Fruit fly (Drosophila melanogaster) whole organism, embryonic: ENCODE results near the gene spo.

ENCODE experiments used
- Ada2b ChIP-seq: fragments of 200-800 bp; sonication (Bioruptor generic); IDR thresholded peaks from 2 replicates; pipeline ENCODE4 v1.3.6; 2022; ENCODE audit warnings: missing biosample characterization, missing genetic modification characterization
- Aef1 ChIP-seq: fragments of 200-800 bp; sonication (Bioruptor generic); IDR thresholded peaks from 3 replicates; pipeline ENCODE4 v1.3.6; 2022; ENCODE audit warnings: missing biosample characterization, missing genetic modification characterization
- Blimp-1 ChIP-seq: fragments of 200-800 bp; sonication (Bioruptor generic); optimal IDR thresholded peaks from 3 replicates; lab custom pipeline; 2018; ENCODE audit warnings: missing biosample characterization, missing genetic modification characterization, mild to moderate bottlenecking, moderate library complexity, missing genetic modification reagents
- BtbVII ChIP-seq: fragments of 200-800 bp; sonication (Bioruptor generic); optimal IDR thresholded peaks from 3 replicates; lab custom pipeline; 2017; ENCODE audit warnings: missing biosample characterization, mild to moderate bottlenecking, missing genetic modification characterization
- C15 ChIP-seq: fragments of 200-800 bp; sonication (Bioruptor generic); IDR thresholded peaks from 3 replicates; pipeline ENCODE4 v1.3.6; 2022; ENCODE audit warnings: missing biosample characterization, missing genetic modification characterization
- CG1024 ChIP-seq: fragments of 200-800 bp; sonication (Bioruptor generic); IDR thresholded peaks from 2 replicates; pipeline ENCODE4 v1.3.6; 2022; ENCODE audit warnings: missing biosample characterization, missing genetic modification characterization
- CG10462 ChIP-seq: fragments of 200-800 bp; sonication (Bioruptor generic); optimal IDR thresholded peaks from 2 replicates; lab custom pipeline; 2016; ENCODE audit warnings: missing biosample characterization, missing genetic modification characterization
- CG10565 ChIP-seq: fragments of 200-800 bp; sonication (Bioruptor generic); optimal IDR thresholded peaks from 3 replicates; lab custom pipeline; 2016; ENCODE audit warnings: missing biosample characterization, mild to moderate bottlenecking, missing genetic modification characterization
- CG11504 ChIP-seq: fragments of 200-800 bp; sonication (Bioruptor generic); optimal IDR thresholded peaks from 3 replicates; lab custom pipeline; 2019; ENCODE audit warnings: missing biosample characterization, mild to moderate bottlenecking, missing genetic modification characterization, moderate library complexity
- CG13296 ChIP-seq: fragments of 200-800 bp; sonication (Bioruptor generic); optimal IDR thresholded peaks from 3 replicates; lab custom pipeline; 2018; ENCODE audit warnings: missing biosample characterization, mild to moderate bottlenecking, missing genetic modification characterization
- CG13424 ChIP-seq: fragments of 200-800 bp; sonication (Bioruptor generic); optimal IDR thresholded peaks from 2 replicates; lab custom pipeline; 2019; ENCODE audit warnings: missing biosample characterization, mild to moderate bottlenecking, missing genetic modification characterization, moderate library complexity
- CG15514 ChIP-seq: fragments of 200-800 bp; sonication (Bioruptor generic); optimal IDR thresholded peaks from 3 replicates; lab custom pipeline; 2017; ENCODE audit warnings: missing biosample characterization, missing genetic modification characterization, mild to moderate bottlenecking, moderate library complexity, missing genetic modification reagents
- CG33213 ChIP-seq: fragments of 200-800 bp; sonication (Bioruptor generic); optimal IDR thresholded peaks from 3 replicates; lab custom pipeline; 2016; ENCODE audit warnings: missing biosample characterization, missing genetic modification characterization
- CG33557 ChIP-seq: fragments of 200-800 bp; sonication (Bioruptor generic); optimal IDR thresholded peaks from 2 replicates; lab custom pipeline; 2019; ENCODE audit warnings: missing biosample characterization, mild to moderate bottlenecking, missing genetic modification characterization, moderate library complexity
- CG4328 ChIP-seq: fragments of 200-800 bp; sonication (Bioruptor generic); optimal IDR thresholded peaks from 3 replicates; lab custom pipeline; 2017; ENCODE audit warnings: missing biosample characterization, missing genetic modification reagents, missing genetic modification characterization
- CG4730 ChIP-seq: fragments of 200-800 bp; sonication (Bioruptor generic); IDR thresholded peaks from 2 replicates; pipeline ENCODE4 v1.3.6; 2022; ENCODE audit warnings: missing biosample characterization, missing genetic modification characterization
- CG6813 ChIP-seq: fragments of 200-800 bp; sonication (Bioruptor generic); optimal IDR thresholded peaks from 2 replicates; lab custom pipeline; 2017; ENCODE audit warnings: missing biosample characterization, missing genetic modification characterization, mild to moderate bottlenecking, moderate library complexity, missing genetic modification reagents
- CG7357 ChIP-seq: fragments of 200-800 bp; sonication (Bioruptor generic); IDR thresholded peaks from 3 replicates; pipeline ENCODE4 v1.3.6; 2022; ENCODE audit warnings: missing biosample characterization, missing genetic modification characterization
- CG7928 ChIP-seq: fragments of 200-800 bp; sonication (Bioruptor generic); optimal IDR thresholded peaks from 2 replicates; lab custom pipeline; 2017; ENCODE audit warnings: missing biosample characterization, mild to moderate bottlenecking, missing genetic modification characterization
- CG8089 ChIP-seq: fragments of 200-800 bp; sonication (Bioruptor generic); optimal IDR thresholded peaks from 3 replicates; lab custom pipeline; 2016; ENCODE audit warnings: missing biosample characterization, missing genetic modification characterization
- CG8290 ChIP-seq, 3 experiments: fragments of 200-800 bp; sonication (Bioruptor generic); optimal IDR thresholded peaks; 2 replicates each; lab custom pipeline; 2016 to 2019; ENCODE audit warnings: missing biosample characterization in 3 of 3, missing genetic modification characterization in 3 of 3, mild to moderate bottlenecking in 2 of 3, moderate library complexity in 1 of 3
- CG8944 ChIP-seq: fragments of 200-800 bp; sonication (Bioruptor generic); optimal IDR thresholded peaks from 3 replicates; lab custom pipeline; 2016; ENCODE audit warnings: missing biosample characterization, missing genetic modification characterization
- HHEX ChIP-seq: fragments of 200-800 bp; sonication (Bioruptor generic); optimal IDR thresholded peaks from 3 replicates; lab custom pipeline; 2017; ENCODE audit warnings: missing biosample characterization, mild to moderate bottlenecking, missing genetic modification characterization, missing genetic modification reagents
- Lim3 ChIP-seq: fragments of 200-800 bp; sonication (Bioruptor generic); IDR thresholded peaks from 2 replicates; pipeline ENCODE4 v1.3.6; 2022; ENCODE audit warnings: missing biosample characterization, missing genetic modification characterization
- Meics ChIP-seq: fragments of 200-800 bp; sonication (Bioruptor generic); optimal IDR thresholded peaks from 2 replicates; lab custom pipeline; 2017; ENCODE audit warnings: missing biosample characterization, mild to moderate bottlenecking, missing genetic modification characterization
- Nf-YC ChIP-seq: fragments of 200-800 bp; optimal IDR thresholded peaks from 3 replicates; lab custom pipeline; 2019; ENCODE audit warnings: missing biosample characterization, mild to moderate bottlenecking, missing genetic modification characterization, moderate library complexity
- Opbp ChIP-seq: fragments of 200-800 bp; sonication (Bioruptor generic); IDR thresholded peaks from 3 replicates; pipeline ENCODE4 v1.3.6; 2022; ENCODE audit warnings: missing biosample characterization, missing genetic modification characterization; ENCODE audit not compliant: partially characterized antibody
- Sox100B ChIP-seq: fragments of 200-800 bp; sonication (Bioruptor generic); optimal IDR thresholded peaks from 3 replicates; lab custom pipeline; 2018; ENCODE audit warnings: missing biosample characterization, mild to moderate bottlenecking, missing genetic modification characterization
- Vsx1 ChIP-seq: fragments of 200-800 bp; sonication (Bioruptor generic); optimal IDR thresholded peaks from 2 replicates; lab custom pipeline; 2017; ENCODE audit warnings: missing biosample characterization, mild to moderate bottlenecking, missing genetic modification characterization, missing genetic modification reagents
- ase ChIP-seq: fragments of 200-800 bp; sonication (Bioruptor generic); IDR thresholded peaks from 3 replicates; pipeline ENCODE4 v1.3.6; 2022; ENCODE audit warnings: missing biosample characterization, missing genetic modification characterization
- bsh ChIP-seq, 2 experiments: fragments of 200-800 bp; sonication (Bioruptor generic); optimal IDR thresholded peaks; 2 replicates each; lab custom pipeline; 2017 to 2018; ENCODE audit warnings: mild to moderate bottlenecking in 2 of 2, missing biosample characterization in 2 of 2, missing genetic modification characterization in 2 of 2, moderate library complexity in 1 of 2
- cas ChIP-seq: fragments of 200-800 bp; sonication (Bioruptor generic); IDR thresholded peaks from 2 replicates; pipeline ENCODE4 v1.3.6; 2022; ENCODE audit warnings: missing biosample characterization, missing genetic modification characterization
- corto ChIP-seq: fragments of 200-800 bp; sonication (Bioruptor generic); optimal IDR thresholded peaks from 2 replicates; lab custom pipeline; 2016; ENCODE audit warnings: missing biosample characterization, mild to moderate bottlenecking, missing genetic modification characterization, moderate library complexity
- esg ChIP-seq: fragments of 200-800 bp; sonication (Bioruptor generic); conservative IDR thresholded peaks from 2 replicates; pipeline ENCODE4 v1.3.6; 2022; ENCODE audit warnings: missing biosample characterization, missing genetic modification characterization
- gem ChIP-seq: fragments of 200-800 bp; sonication (Bioruptor generic); optimal IDR thresholded peaks from 2 replicates; lab custom pipeline; 2019; ENCODE audit warnings: missing biosample characterization, mild to moderate bottlenecking, missing genetic modification characterization, moderate library complexity
- gro ChIP-seq: fragments of 200-800 bp; sonication (Bioruptor generic); optimal IDR thresholded peaks from 2 replicates; lab custom pipeline; 2016; ENCODE audit warnings: missing biosample characterization, missing genetic modification characterization
- insv ChIP-seq, 2 experiments: fragments of 200-800 bp; sonication (Bioruptor generic); optimal IDR thresholded peaks; 3 replicates each; lab custom pipeline; 2016 to 2018; ENCODE audit warnings: missing biosample characterization in 2 of 2, missing genetic modification characterization in 2 of 2
- mam ChIP-seq: fragments of 200-800 bp; sonication (Bioruptor generic); optimal IDR thresholded peaks from 3 replicates; lab custom pipeline; 2016; ENCODE audit warnings: missing biosample characterization, missing genetic modification characterization
- nerfin-2 ChIP-seq: fragments of 200-800 bp; sonication (Bioruptor generic); IDR thresholded peaks from 2 replicates; pipeline ENCODE4 v1.3.6; 2022; ENCODE audit warnings: missing biosample characterization, missing genetic modification characterization; ENCODE audit not compliant: partially characterized antibody
- odd ChIP-seq: fragments of 200-800 bp; sonication (Bioruptor generic); optimal IDR thresholded peaks from 2 replicates; lab custom pipeline; 2017; ENCODE audit warnings: missing biosample characterization, mild to moderate bottlenecking, missing genetic modification characterization
- pfk ChIP-seq: fragments of 200-800 bp; sonication (Bioruptor generic); optimal IDR thresholded peaks from 2 replicates; lab custom pipeline; 2018; ENCODE audit warnings: missing biosample characterization, mild to moderate bottlenecking, missing genetic modification characterization, moderate library complexity
- schlank ChIP-seq: fragments of 200-800 bp; sonication (Bioruptor generic); optimal IDR thresholded peaks from 2 replicates; lab custom pipeline; 2018; ENCODE audit warnings: missing biosample characterization, mild to moderate bottlenecking, missing genetic modification characterization
- ssp ChIP-seq: fragments of 200-800 bp; sonication (Bioruptor generic); IDR thresholded peaks from 2 replicates; pipeline ENCODE4 v1.3.6; 2022; ENCODE audit warnings: missing biosample characterization, missing genetic modification characterization
- tna ChIP-seq: fragments of 200-800 bp; sonication (Bioruptor generic); IDR thresholded peaks from 2 replicates; pipeline ENCODE4 v1.3.6; 2022; ENCODE audit warnings: missing biosample characterization, missing genetic modification characterization; ENCODE audit not compliant: partially characterized antibody
- toy ChIP-seq: fragments of 200-800 bp; sonication (Bioruptor generic); IDR thresholded peaks from 2 replicates; pipeline ENCODE4 v1.3.6; 2022; ENCODE audit warnings: missing biosample characterization, missing genetic modification characterization
- usp ChIP-seq: fragments of >200 bp; optimal IDR thresholded peaks from 2 replicates; lab custom pipeline; 2017; ENCODE audit warnings: missing biosample characterization, missing genetic modification characterization
- wek ChIP-seq: fragments of 200-800 bp; sonication (Bioruptor generic); optimal IDR thresholded peaks from 3 replicates; lab custom pipeline; 2018; ENCODE audit warnings: missing biosample characterization, mild to moderate bottlenecking, missing genetic modification characterization, moderate library complexity

Gene spo

dm6 chr3L:5577250-5578138 lies 14.9 kb downstream of the spo start, which contains the start of gene Msr-110 (continued):
- no peak for TF ChIP-seq usp (GFP tag; lab: Kevin White, UChicago)
- peak; percentile 32 for TF ChIP-seq CG33213 (GFP tag; lab: Kevin White, UChicago)
- TF ChIP-seq CG1024 (GFP tag; lab: Robert Waterston, UW): peak; percentile 49; the same call in 1 of the 2 replicates
- TF ChIP-seq Ada2b (GFP tag; lab: Robert Waterston, UW): peak; percentile 84
- TF ChIP-seq CG7357 (GFP tag; lab: Robert Waterston, UW): peak; percentile 85; the same call in 2 of the 3 replicates
- no peak for TF ChIP-seq CG33557
- TF ChIP-seq Opbp (GFP tag; lab: Robert Waterston, UW): no peak
- peak; percentile 86 for TF ChIP-seq Aef1 (GFP tag; lab: Robert Waterston, UW)
- peak; percentile 55 for TF ChIP-seq mam (GFP tag; lab: Kevin White, UChicago)
- peak; percentile 54 for TF ChIP-seq schlank
- peak; percentile 70 for TF ChIP-seq toy (GFP tag; lab: Robert Waterston, UW)
- TF ChIP-seq corto (GFP tag; lab: Kevin White, UChicago): peak; percentile 93
- TF ChIP-seq CG7928 (GFP tag; lab: Kevin White, UChicago): peak; percentile 60
- TF ChIP-seq CG8290 (GFP tag; optimal IDR thresholded peaks at IDR 0.05; lab: Kevin White, UChicago): peak; percentile 37
- peak in 1 of 2 experiments; percentile 83 for TF ChIP-seq CG8290 (tag; optimal IDR thresholded peaks at IDR 0.05; lab: Kevin White, UChicago)
- peak; percentile 89 for TF ChIP-seq HHEX
- peak in 1 of 2 experiments; percentile 40 for TF ChIP-seq insv (GFP tag; optimal IDR thresholded peaks at IDR 0.05; lab: Kevin White, UChicago)
- no peak for TF ChIP-seq gro (GFP tag; lab: Kevin White, UChicago)
- TF ChIP-seq ssp (GFP tag; lab: Robert Waterston, UW): peak; percentile 83
- peak; percentile 94 for TF ChIP-seq Sox100B
- peak; percentile 92 for TF ChIP-seq Meics (GFP tag; lab: Kevin White, UChicago)
- TF ChIP-seq Blimp-1 (GFP tag; lab: Kevin White, UChicago): peak; percentile 88
- TF ChIP-seq CG10565: peak; percentile 21
- peak; percentile 70 for TF ChIP-seq CG15514 (GFP tag; lab: Kevin White, UChicago)
- peak; percentile 86 for TF ChIP-seq Nf-YC
- TF ChIP-seq esg (GFP tag; lab: Robert Waterston, UW): peak; percentile 89
- TF ChIP-seq CG4730 (GFP tag; lab: Robert Waterston, UW): peak; percentile 86
- TF ChIP-seq gem (tag; lab: Kevin White, UChicago): peak; percentile 92
- peak; percentile 94 for TF ChIP-seq CG11504
- TF ChIP-seq pfk (GFP tag; lab: Kevin White, UChicago): peak; percentile 19
- TF ChIP-seq Vsx1 (GFP tag; lab: Kevin White, UChicago): peak; percentile 75
- TF ChIP-seq cas (GFP tag; lab: Robert Waterston, UW): peak; percentile 70
- TF ChIP-seq nerfin-2 (GFP tag; lab: Robert Waterston, UW): no peak
- TF ChIP-seq CG8089 (GFP tag; lab: Kevin White, UChicago): peak; percentile 69
- TF ChIP-seq CG6813: peak; percentile 83
- TF ChIP-seq wek (GFP tag; lab: Kevin White, UChicago): peak; percentile 61
- TF ChIP-seq tna (GFP tag; lab: Robert Waterston, UW): no peak
- peak; percentile 73; the same call in 1 of the 3 replicates for TF ChIP-seq C15
- peak; percentile 77 for TF ChIP-seq ase
- TF ChIP-seq CG10462 (GFP tag; lab: Kevin White, UChicago): peak; percentile 64
- TF ChIP-seq CG4328 (GFP tag; lab: Kevin White, UChicago): peak; percentile 76
- TF ChIP-seq odd (GFP tag; lab: Kevin White, UChicago): peak; percentile 79
- TF ChIP-seq CG8944 (GFP tag; lab: Kevin White, UChicago): peak; percentile 64
- 0 out of 2 replicates have a peak, but pooled peaks have one; percentile 48 for TF ChIP-seq Lim3 (GFP tag; lab: Robert Waterston, UW)
- peak; percentile 94 for TF ChIP-seq CG13296 (GFP tag; lab: Kevin White, UChicago)
- TF ChIP-seq BtbVII (GFP tag; lab: Kevin White, UChicago): peak; percentile 85
- peak; percentile 87 to 96 for TF ChIP-seq bsh (GFP tag; optimal IDR thresholded peaks at IDR 0.05; lab: Kevin White, UChicago)
- TF ChIP-seq CG13424 (tag; lab: Kevin White, UChicago): peak; percentile 93
